Worm (Caenorhabditis elegans) whole organism, young adult: ENCODE results near the gene lgc-10.

ENCODE experiments used
- B0336.3 ChIP-seq: fragments of 200-800 bp; sonication (Bioruptor generic); IDR thresholded peaks from 2 replicates; pipeline ENCODE4 v1.3.6; 2022; ENCODE audit warnings: missing genetic modification characterization, missing compliant biosample characterization
- F10E7.11 ChIP-seq: sonication (generic microtip); optimal IDR thresholded peaks from 2 replicates; lab custom pipeline; 2017; ENCODE audit warnings: mild to moderate bottlenecking, missing genetic modification characterization, moderate library complexity, missing compliant biosample characterization
- F33H1.4 ChIP-seq: fragments of 200-800 bp; sonication (Bioruptor generic); IDR thresholded peaks from 2 replicates; pipeline ENCODE4 v1.3.6; 2022; ENCODE audit warnings: missing genetic modification reagents, missing genetic modification characterization, missing compliant biosample characterization
- T07F8.4 ChIP-seq: sonication (generic microtip); optimal IDR thresholded peaks from 2 replicates; lab custom pipeline; 2016; ENCODE audit warnings: mild to moderate bottlenecking, missing genetic modification characterization, moderate library complexity, missing compliant biosample characterization
- T26A5.8 ChIP-seq: sonication (generic microtip); optimal IDR thresholded peaks from 2 replicates; lab custom pipeline; 2016; ENCODE audit warnings: missing genetic modification characterization, missing compliant biosample characterization
- ama-1 ChIP-seq, 3 experiments: fragments of 150-350 bp in 1 of 3; sonication (generic microtip) in 2 of 3; optimal IDR thresholded peaks; 2 replicates each; lab custom pipeline; 2014 to 2018; ENCODE audit warnings: missing biosample characterization in 2 of 3, missing genetic modification characterization in 2 of 3, missing genetic modification reagents in 2 of 3
- aptf-3 ChIP-seq: fragments of 200-800 bp; sonication (Bioruptor generic); IDR thresholded peaks from 2 replicates; pipeline ENCODE4 v1.3.6; 2022; ENCODE audit warnings: missing genetic modification characterization, missing compliant biosample characterization
- attf-3 ChIP-seq: fragments of 200-800 bp; sonication (Bioruptor generic); conservative IDR thresholded peaks from 2 replicates; pipeline ENCODE4 v1.3.6; 2022; ENCODE audit warnings: missing genetic modification reagents, missing genetic modification characterization, missing compliant biosample characterization
- attf-5 ChIP-seq: fragments of 200-800 bp; sonication (Bioruptor generic); optimal IDR thresholded peaks from 2 replicates; lab custom pipeline; 2018; ENCODE audit warnings: mild to moderate bottlenecking, missing genetic modification characterization, missing compliant biosample characterization
- bed-1 ChIP-seq: fragments of 200-800 bp; sonication (Bioruptor generic); IDR thresholded peaks from 2 replicates; pipeline ENCODE4 v1.3.6; 2022; ENCODE audit warnings: missing genetic modification reagents, missing genetic modification characterization, missing compliant biosample characterization
- bed-2 ChIP-seq: fragments of 200-800 bp; sonication (Bioruptor generic); IDR thresholded peaks from 2 replicates; pipeline ENCODE4 v1.3.6; 2022; ENCODE audit warnings: missing genetic modification reagents, missing genetic modification characterization, missing compliant biosample characterization
- cebp-1 ChIP-seq, 2 experiments: fragments of 200-800 bp in 1 of 2; sonication (Bioruptor generic) in 1 of 2; sonication (generic microtip) in 1 of 2; IDR thresholded peaks in 1 of 2; optimal IDR thresholded peaks in 1 of 2; 2 replicates each; pipeline versions ENCODE4 v1.3.6 to Lab custom; 2017 to 2022; ENCODE audit warnings: missing compliant biosample characterization in 2 of 2, missing genetic modification characterization in 2 of 2, mild to moderate bottlenecking in 1 of 2, missing genetic modification reagents in 1 of 2, moderate library complexity in 1 of 2
- ceh-79 ChIP-seq: sonication (generic microtip); optimal IDR thresholded peaks from 2 replicates; lab custom pipeline; 2017; ENCODE audit warnings: mild to moderate bottlenecking, missing genetic modification characterization, missing compliant biosample characterization
- ceh-91 ChIP-seq: fragments of 200-800 bp; sonication (Bioruptor generic); IDR thresholded peaks from 2 replicates; pipeline ENCODE4 v1.3.6; 2022; ENCODE audit warnings: missing genetic modification reagents, missing genetic modification characterization, missing compliant biosample characterization
- die-1 ChIP-seq: sonication (generic microtip); optimal IDR thresholded peaks from 2 replicates; lab custom pipeline; 2016; ENCODE audit warnings: missing genotype, mild to moderate bottlenecking, missing genetic modification characterization, missing compliant biosample characterization
- dpl-1 ChIP-seq: fragments of 150-350 bp; optimal IDR thresholded peaks from 2 replicates; lab custom pipeline; 2014; ENCODE audit warnings: missing biosample characterization, missing genetic modification reagents, missing genetic modification characterization
- egl-44 ChIP-seq: fragments of 200-800 bp; sonication (Bioruptor generic); IDR thresholded peaks from 2 replicates; pipeline ENCODE4 v1.3.6; 2022; ENCODE audit warnings: missing genetic modification reagents, missing genetic modification characterization, missing compliant biosample characterization
- egrh-3 ChIP-seq: fragments of 200-800 bp; sonication (Bioruptor generic); IDR thresholded peaks from 2 replicates; pipeline ENCODE4 v1.3.6; 2022; ENCODE audit warnings: missing genetic modification reagents, missing genetic modification characterization, missing compliant biosample characterization
- hlh-12 ChIP-seq: sonication (generic microtip); optimal IDR thresholded peaks from 2 replicates; lab custom pipeline; 2016; ENCODE audit warnings: missing genetic modification characterization, missing compliant biosample characterization
- hlh-26 ChIP-seq: fragments of 200-800 bp; sonication (Bioruptor generic); conservative IDR thresholded peaks from 2 replicates; pipeline ENCODE4 v1.3.6; 2022; ENCODE audit warnings: missing genetic modification reagents, missing genetic modification characterization, missing compliant biosample characterization
- hmg-1.2 ChIP-seq: fragments of 200-800 bp; sonication (Bioruptor generic); IDR thresholded peaks from 2 replicates; pipeline ENCODE4 v1.3.6; 2022; ENCODE audit warnings: missing genetic modification reagents, missing genetic modification characterization, missing compliant biosample characterization
- hmg-20 ChIP-seq: fragments of 200-800 bp; sonication (Bioruptor generic); IDR thresholded peaks from 2 replicates; pipeline ENCODE4 v1.3.6; 2022; ENCODE audit warnings: missing genetic modification reagents, missing genetic modification characterization, missing compliant biosample characterization
- hsf-1 ChIP-seq: fragments of 200-800 bp; sonication (Bioruptor generic); IDR thresholded peaks from 2 replicates; pipeline ENCODE4 v1.3.6; 2022; ENCODE audit warnings: missing genetic modification reagents, missing genetic modification characterization, missing compliant biosample characterization
- let-607 ChIP-seq, 2 experiments: fragments of 200-800 bp in 1 of 2; sonication (Bioruptor generic) in 1 of 2; sonication (generic microtip) in 1 of 2; optimal IDR thresholded peaks; 2 replicates each; lab custom pipeline; 2016 to 2018; ENCODE audit warnings: mild to moderate bottlenecking in 2 of 2, missing compliant biosample characterization in 2 of 2, missing genetic modification characterization in 2 of 2, moderate library complexity in 2 of 2, missing genotype in 1 of 2
- lin-26 ChIP-seq: fragments of 200-800 bp; sonication (Bioruptor generic); IDR thresholded peaks from 2 replicates; pipeline ENCODE4 v1.3.6; 2022; ENCODE audit warnings: missing genetic modification reagents, missing genetic modification characterization, missing compliant biosample characterization
- lin-40 ChIP-seq: sonication (generic microtip); optimal IDR thresholded peaks from 2 replicates; lab custom pipeline; 2016; ENCODE audit warnings: missing genetic modification characterization, mild to moderate bottlenecking, missing compliant biosample characterization, missing genotype, missing genetic modification reagents
- madf-3 ChIP-seq: fragments of 200-800 bp; sonication (Bioruptor generic); IDR thresholded peaks from 2 replicates; pipeline ENCODE4 v1.3.6; 2022; ENCODE audit warnings: missing genetic modification reagents, missing genetic modification characterization, missing compliant biosample characterization
- mes-4 ChIP-seq: sonication (generic microtip); optimal IDR thresholded peaks from 2 replicates; lab custom pipeline; 2016; ENCODE audit warnings: missing genotype, missing genetic modification characterization, missing compliant biosample characterization
- nfyb-1 ChIP-seq: fragments of 200-800 bp; sonication (Bioruptor generic); IDR thresholded peaks from 2 replicates; pipeline ENCODE4 v1.3.6; 2022; ENCODE audit warnings: missing genetic modification reagents, missing genetic modification characterization, missing compliant biosample characterization
- nhr-80 ChIP-seq: sonication (generic microtip); optimal IDR thresholded peaks from 2 replicates; lab custom pipeline; 2016; ENCODE audit warnings: missing genetic modification characterization, missing compliant biosample characterization
- pbrm-1 ChIP-seq: fragments of 200-800 bp; sonication (Bioruptor generic); IDR thresholded peaks from 2 replicates; pipeline ENCODE4 v1.3.6; 2022; ENCODE audit warnings: missing genetic modification reagents, missing genetic modification characterization, missing compliant biosample characterization
- rcor-1 ChIP-seq: fragments of 200-800 bp; sonication (Bioruptor generic); IDR thresholded peaks from 2 replicates; pipeline ENCODE4 v1.3.6; 2022; ENCODE audit warnings: missing genetic modification reagents, missing genetic modification characterization, missing compliant biosample characterization
- snpc-1.3 ChIP-seq: sonication (generic microtip); optimal IDR thresholded peaks from 2 replicates; lab custom pipeline; 2017; ENCODE audit warnings: missing genetic modification characterization, mild to moderate bottlenecking, missing compliant biosample characterization, antibody characterized with exemption, moderate library complexity, missing genotype, missing genetic modification reagents; ENCODE audit not compliant: insufficient read depth
- snpc-4 ChIP-seq, 5 experiments: fragments of 150-350 bp in 1 of 5; sonication (generic microtip) in 4 of 5; optimal IDR thresholded peaks; 2 replicates each; lab custom pipeline; 2014 to 2018; ENCODE audit warnings: missing genetic modification characterization in 5 of 5, missing biosample characterization in 3 of 5, antibody characterized with exemption in 2 of 5, mild to moderate bottlenecking in 2 of 5, missing compliant biosample characterization in 2 of 5, missing genotype in 2 of 5, moderate library complexity in 2 of 5, missing genetic modification reagents in 1 of 5
- tbp1 ChIP-seq: fragments of 200-800 bp; sonication (Bioruptor generic); optimal IDR thresholded peaks from 2 replicates; lab custom pipeline; 2018; ENCODE audit warnings: mild to moderate bottlenecking, missing genetic modification characterization, missing compliant biosample characterization
- tbx-9 ChIP-seq: sonication (generic microtip); optimal IDR thresholded peaks from 2 replicates; lab custom pipeline; 2016; ENCODE audit warnings: borderline replicate concordance, missing genetic modification characterization, inconsistent platforms, missing compliant biosample characterization
- xnd-1 ChIP-seq: sonication (generic microtip); optimal IDR thresholded peaks from 2 replicates; lab custom pipeline; 2016; ENCODE audit warnings: missing genotype, missing genetic modification reagents, missing genetic modification characterization, missing compliant biosample characterization
- ztf-22 ChIP-seq: fragments of 200-800 bp; sonication (Bioruptor generic); optimal IDR thresholded peaks from 2 replicates; lab custom pipeline; 2018; ENCODE audit warnings: mild to moderate bottlenecking, missing genetic modification characterization, moderate library complexity, missing compliant biosample characterization

Gene lgc-10

ce11 chrIV:6443018-6443417 is 14.4 kb downstream of the lgc-10 start:
- TF ChIP-seq nhr-80 = peak; percentile 1
- no peak for TF ChIP-seq die-1
- TF ChIP-seq, all 124 proteins: peak for 1

ce11 chrIV:6442016-6442618 is 15.3 kb downstream of the lgc-10 start:
- TF ChIP-seq pbrm-1 (0 out of 2 replicates have a peak, but pooled peaks have one; percentile 35), dpl-1 (GFP tag; lab: Kevin White, UChicago) (no peak), egrh-3 (no peak), tbp1 (no peak), snpc-1.3 (no peak), attf-5 (GFP tag; lab: Kevin White, UChicago) (no peak), xnd-1 (no peak), hmg-20 (GFP tag; lab: Robert Waterston, UW) (no peak), nhr-80 (peak; percentile 82), hmg-1.2 (GFP tag; lab: Robert Waterston, UW) (peak; percentile 86), rcor-1 (GFP tag; lab: Robert Waterston, UW) (no peak), egl-44 (GFP tag; lab: Robert Waterston, UW) (no peak), snpc-4 (GFP tag; optimal IDR thresholded peaks at IDR 0.05; lab: Kevin White, UChicago) (no peak), snpc-4 (tag; optimal IDR thresholded peaks at IDR 0.05; lab: Kevin White, UChicago) (peak in 2 of 4 experiments; percentile 8 to 32), T26A5.8 (no peak), cebp-1 (GFP tag; IDR thresholded peaks at IDR 0.05; lab: Robert Waterston, UW) (peak; percentile 55; the same call in 1 of the 2 replicates), cebp-1 (tag; optimal IDR thresholded peaks at IDR 0.05; lab: Kevin White, UChicago) (peak; percentile 81), F10E7.11 (no peak)

DNA sequence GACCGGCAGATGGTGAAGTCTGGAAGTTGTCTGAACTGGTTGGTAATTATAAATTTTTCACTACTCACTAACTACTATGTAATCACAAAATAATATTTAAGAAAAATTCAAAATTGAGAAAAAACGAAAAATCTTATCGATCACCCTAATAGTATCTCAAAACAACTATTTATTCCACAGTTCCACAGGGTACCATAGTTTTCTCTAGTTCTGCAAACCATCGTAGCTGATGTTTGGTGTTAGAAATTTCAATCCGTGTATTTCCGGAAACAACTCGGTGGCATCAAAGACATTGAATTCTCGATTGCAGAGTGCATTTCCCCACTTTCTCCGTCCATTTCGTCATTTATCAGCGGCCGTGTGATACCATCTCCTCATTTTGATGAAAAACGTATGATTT is 15.8 kb downstream of the lgc-10 start, which contains the start of gene Y73B6BL.31:
Gene Y73B6BL.31, plus strand, starts transcription at position 301 of the 400 bp plus-strand sequence.
- TF ChIP-seq B0336.3 (GFP tag; lab: Robert Waterston, UW) (no peak), bed-1 (GFP tag; lab: Robert Waterston, UW) (no peak), tbx-9 (tag; lab: Kevin White, UChicago) (no peak), T07F8.4 (no peak), attf-3 (no peak), mes-4 (tag; lab: Kevin White, UChicago) (no peak), nfyb-1 (no peak), hlh-12 (tag; lab: Kevin White, UChicago) (no peak), ceh-91 (GFP tag; lab: Robert Waterston, UW) (no peak), lin-40 (tag; lab: Kevin White, UChicago) (no peak), madf-3 (no peak), xnd-1 (no peak), let-607 (tag; optimal IDR thresholded peaks at IDR 0.05; lab: Kevin White, UChicago) (no peak), bed-2 (GFP tag; lab: Robert Waterston, UW) (no peak), egl-44 (GFP tag; lab: Robert Waterston, UW) (no peak), F10E7.11 (no peak)
- TF ChIP-seq, all 124 proteins: peak for 0

ce11 chrIV:6438051-6438450 is 19.3 kb downstream of the lgc-10 start, which contains the start of gene dlc-5:
TSS of gene dlc-5 (plus strand) at chrIV:6438204.
- no peak for TF ChIP-seq aptf-3 (GFP tag; lab: Robert Waterston, UW)
- no peak for TF ChIP-seq ceh-79 (tag; lab: Kevin White, UChicago)
- no peak for TF ChIP-seq hlh-26 (GFP tag; lab: Robert Waterston, UW)
- TF ChIP-seq lin-26 (GFP tag; lab: Robert Waterston, UW) = no peak
- TF ChIP-seq rcor-1 (GFP tag; lab: Robert Waterston, UW) = no peak
- TF ChIP-seq ztf-22 (GFP tag; lab: Kevin White, UChicago) = no peak
- TF ChIP-seq hsf-1 (GFP tag; lab: Robert Waterston, UW) = no peak
- no peak for TF ChIP-seq ceh-91 (GFP tag; lab: Robert Waterston, UW)
- no peak for TF ChIP-seq ama-1 (optimal IDR thresholded peaks at IDR 0.05; lab: Kevin White, UChicago)
- no peak for TF ChIP-seq ama-1 (GFP tag; optimal IDR thresholded peaks at IDR 0.05; lab: Kevin White, UChicago)
- TF ChIP-seq F33H1.4 (GFP tag; lab: Robert Waterston, UW) = no peak
